Fruit fly (Drosophila melanogaster) whole organism, embryonic: ENCODE results near the gene mwh.
A peak's percentile ranks its signal among the peaks of the same experiment; 100 is the strongest.

ENCODE experiments used
- Abd-B ChIP-seq: fragments of 200-800 bp; sonication (Bioruptor generic); optimal IDR thresholded peaks from 2 replicates; lab custom pipeline; 2018; ENCODE audit warnings: missing biosample characterization, mild to moderate bottlenecking, missing genetic modification characterization, moderate library complexity
- Aef1 ChIP-seq: fragments of 200-800 bp; sonication (Bioruptor generic); IDR thresholded peaks from 3 replicates; pipeline ENCODE4 v1.3.6; 2022; ENCODE audit warnings: missing biosample characterization, missing genetic modification characterization
- BEAF-32 ChIP-seq: fragments of 200-800 bp; sonication (Bioruptor generic); optimal IDR thresholded peaks from 3 replicates; lab custom pipeline; 2017; ENCODE audit warnings: missing biosample characterization, missing genetic modification characterization, mild to moderate bottlenecking, moderate library complexity, missing genetic modification reagents
- CG10979 ChIP-seq: fragments of 200-800 bp; sonication (Bioruptor generic); optimal IDR thresholded peaks from 2 replicates; lab custom pipeline; 2018; ENCODE audit warnings: missing biosample characterization, mild to moderate bottlenecking, missing genetic modification characterization, moderate library complexity
- CG11504 ChIP-seq: fragments of 200-800 bp; sonication (Bioruptor generic); optimal IDR thresholded peaks from 3 replicates; lab custom pipeline; 2019; ENCODE audit warnings: missing biosample characterization, mild to moderate bottlenecking, missing genetic modification characterization, moderate library complexity
- CG11695 ChIP-seq: fragments of 200-800 bp; sonication (Bioruptor generic); IDR thresholded peaks from 3 replicates; pipeline ENCODE4 v1.3.6; 2022; ENCODE audit warnings: missing biosample characterization, missing genetic modification characterization
- CG12071 ChIP-seq: fragments of 200-800 bp; sonication (Bioruptor generic); optimal IDR thresholded peaks from 3 replicates; lab custom pipeline; 2018; ENCODE audit warnings: missing biosample characterization, mild to moderate bottlenecking, missing genetic modification characterization
- CG12299 ChIP-seq: fragments of 200-800 bp; sonication (Bioruptor generic); optimal IDR thresholded peaks from 2 replicates; lab custom pipeline; 2018; ENCODE audit warnings: missing biosample characterization, mild to moderate bottlenecking, missing genetic modification characterization
- CG13123 ChIP-seq: fragments of 200-800 bp; sonication (Bioruptor generic); optimal IDR thresholded peaks from 2 replicates; lab custom pipeline; 2016; ENCODE audit warnings: missing biosample characterization, missing genetic modification characterization
- CG13894 ChIP-seq: fragments of 200-800 bp; sonication (Bioruptor generic); optimal IDR thresholded peaks from 3 replicates; lab custom pipeline; 2018; ENCODE audit warnings: missing biosample characterization, mild to moderate bottlenecking, missing genetic modification characterization, moderate library complexity
- CG18476 ChIP-seq: fragments of 200-800 bp; sonication (Bioruptor generic); optimal IDR thresholded peaks from 2 replicates; lab custom pipeline; 2016; ENCODE audit warnings: missing biosample characterization, mild to moderate bottlenecking, missing genetic modification characterization
- CG18599 ChIP-seq: fragments of 200-800 bp; sonication (Bioruptor generic); optimal IDR thresholded peaks from 3 replicates; lab custom pipeline; 2017; ENCODE audit warnings: missing biosample characterization, missing genetic modification characterization, mild to moderate bottlenecking, moderate library complexity, missing genetic modification reagents
- CG31441 ChIP-seq: fragments of 200-800 bp; sonication (Bioruptor generic); IDR thresholded peaks from 2 replicates; pipeline ENCODE4 v1.3.6; 2022; ENCODE audit warnings: missing biosample characterization, missing genetic modification characterization
- CG32767 ChIP-seq: fragments of 200-800 bp; sonication (Bioruptor generic); IDR thresholded peaks from 2 replicates; pipeline ENCODE4 v1.3.6; 2022; ENCODE audit warnings: missing biosample characterization, missing genetic modification characterization
- CG6254 ChIP-seq: fragments of 200-800 bp; sonication (Bioruptor generic); optimal IDR thresholded peaks from 3 replicates; lab custom pipeline; 2017; ENCODE audit warnings: mild to moderate bottlenecking, missing biosample characterization, missing genetic modification reagents, missing genetic modification characterization
- CG7556 ChIP-seq: fragments of 200-800 bp; sonication (Bioruptor generic); optimal IDR thresholded peaks from 2 replicates; lab custom pipeline; 2017; ENCODE audit warnings: missing biosample characterization, mild to moderate bottlenecking, missing genetic modification characterization
- CG8359 ChIP-seq: fragments of 200-800 bp; sonication (Bioruptor generic); optimal IDR thresholded peaks from 2 replicates; lab custom pipeline; 2017; ENCODE audit warnings: missing biosample characterization, mild to moderate bottlenecking, missing genetic modification characterization, borderline replicate concordance
- CG9932 ChIP-seq: fragments of 200-800 bp; sonication (Bioruptor generic); IDR thresholded peaks from 2 replicates; pipeline ENCODE4 v1.3.6; 2022; ENCODE audit warnings: missing biosample characterization, missing genetic modification characterization
- Camta ChIP-seq: fragments of 200-800 bp; sonication (Bioruptor generic); optimal IDR thresholded peaks from 2 replicates; lab custom pipeline; 2016; ENCODE audit warnings: missing biosample characterization, missing genetic modification characterization
- D19A ChIP-seq: fragments of 200-800 bp; optimal IDR thresholded peaks from 3 replicates; lab custom pipeline; 2019; ENCODE audit warnings: missing biosample characterization, mild to moderate bottlenecking, missing genetic modification characterization, moderate library complexity
- Dip2 ChIP-seq: fragments of 200-800 bp; sonication (Bioruptor generic); IDR thresholded peaks from 2 replicates; pipeline ENCODE4 v1.3.6; 2022; ENCODE audit warnings: missing biosample characterization, missing genetic modification characterization
- Ets65A ChIP-seq: fragments of 200-800 bp; sonication (Bioruptor generic); peaks from one replicate; lab custom pipeline; 2016; ENCODE audit warnings: missing biosample characterization, missing genetic modification characterization
- Fer3 ChIP-seq: fragments of 200-800 bp; sonication (Bioruptor generic); optimal IDR thresholded peaks from 2 replicates; lab custom pipeline; 2018; ENCODE audit warnings: missing biosample characterization, mild to moderate bottlenecking, missing genetic modification characterization, moderate library complexity
- GATAe ChIP-seq: fragments of 200-800 bp; sonication (Bioruptor generic); conservative IDR thresholded peaks from 2 replicates; pipeline ENCODE4 v1.3.6; 2022; ENCODE audit warnings: missing biosample characterization, missing genetic modification characterization
- Med ChIP-seq: fragments of 200-800 bp; sonication (Bioruptor generic); peaks from one replicate; lab custom pipeline; 2016; ENCODE audit warnings: missing biosample characterization, missing genetic modification characterization, mild to moderate bottlenecking, inconsistent platforms, moderate library complexity
- NK7.1 ChIP-seq: fragments of 200-800 bp; sonication (Bioruptor generic); optimal IDR thresholded peaks from 3 replicates; lab custom pipeline; 2016; ENCODE audit warnings: missing biosample characterization, missing genetic modification characterization
- Tbp ChIP-seq: fragments of >200 bp; optimal IDR thresholded peaks from 2 replicates; lab custom pipeline; 2018; ENCODE audit warnings: missing biosample characterization, missing genetic modification characterization
- Trl ChIP-seq, 3 experiments: fragments of >200 bp in 2 of 3; fragments of 200-800 bp in 1 of 3; sonication (Bioruptor generic) in 1 of 3; optimal IDR thresholded peaks; 2 replicates in 1 of 3; 3 replicates in 2 of 3; lab custom pipeline; 2016 to 2017; ENCODE audit warnings: missing biosample characterization in 1 of 3, missing genetic modification characterization in 1 of 3
- Xrp1 ChIP-seq: fragments of 200-800 bp; sonication (Bioruptor generic); IDR thresholded peaks from 2 replicates; pipeline ENCODE4 v1.3.6; 2022; ENCODE audit warnings: missing biosample characterization, missing genetic modification characterization
- al ChIP-seq: fragments of 200-800 bp; sonication (Bioruptor generic); IDR thresholded peaks from 2 replicates; pipeline ENCODE4 v1.3.6; 2022; ENCODE audit warnings: missing biosample characterization, missing genetic modification characterization
- bab2 ChIP-seq: fragments of 200-800 bp; sonication (Bioruptor generic); optimal IDR thresholded peaks from 2 replicates; lab custom pipeline; 2016; ENCODE audit warnings: missing biosample characterization, missing genetic modification characterization
- bowl ChIP-seq: fragments of 200-800 bp; sonication (Bioruptor generic); IDR thresholded peaks from 2 replicates; pipeline ENCODE4 v1.3.6; 2022; ENCODE audit warnings: missing biosample characterization, missing genetic modification characterization
- btn ChIP-seq: fragments of 200-800 bp; sonication (Bioruptor generic); optimal IDR thresholded peaks from 2 replicates; lab custom pipeline; 2016; ENCODE audit warnings: missing biosample characterization, missing genetic modification characterization
- cg ChIP-seq: fragments of 200-800 bp; sonication (Bioruptor generic); optimal IDR thresholded peaks from 3 replicates; lab custom pipeline; 2019; ENCODE audit warnings: missing biosample characterization, mild to moderate bottlenecking, missing genetic modification characterization, moderate library complexity
- croc ChIP-seq: fragments of 200-800 bp; sonication (Bioruptor generic); conservative IDR thresholded peaks from 3 replicates; pipeline ENCODE4 v1.3.6; 2022; ENCODE audit warnings: missing biosample characterization, missing genetic modification characterization
- fd3F ChIP-seq: fragments of 200-800 bp; sonication (Bioruptor generic); optimal IDR thresholded peaks from 2 replicates; lab custom pipeline; 2018; ENCODE audit warnings: missing biosample characterization, mild to moderate bottlenecking, missing genetic modification characterization, moderate library complexity
- ind ChIP-seq: fragments of 200-800 bp; sonication (Bioruptor generic); optimal IDR thresholded peaks from 3 replicates; lab custom pipeline; 2016; ENCODE audit warnings: missing biosample characterization, missing genetic modification characterization
- jumu ChIP-seq: fragments of 200-800 bp; sonication (Bioruptor generic); optimal IDR thresholded peaks from 3 replicates; lab custom pipeline; 2016; ENCODE audit warnings: missing biosample characterization, missing genetic modification characterization
- lilli ChIP-seq: fragments of 200-800 bp; sonication (Bioruptor generic); optimal IDR thresholded peaks from 3 replicates; lab custom pipeline; 2016; ENCODE audit warnings: missing biosample characterization, missing genetic modification characterization
- nau ChIP-seq: fragments of 200-800 bp; sonication (Bioruptor generic); optimal IDR thresholded peaks from 3 replicates; lab custom pipeline; 2017; ENCODE audit warnings: missing biosample characterization, mild to moderate bottlenecking, missing genetic modification characterization, missing genetic modification reagents
- nmo ChIP-seq: fragments of 200-800 bp; sonication (Bioruptor generic); optimal IDR thresholded peaks from 2 replicates; lab custom pipeline; 2018; ENCODE audit warnings: missing biosample characterization, mild to moderate bottlenecking, missing genetic modification characterization, moderate library complexity
- nom ChIP-seq: fragments of 200-800 bp; sonication (Bioruptor generic); optimal IDR thresholded peaks from 2 replicates; lab custom pipeline; 2017; ENCODE audit warnings: missing biosample characterization, missing genetic modification characterization, mild to moderate bottlenecking, moderate library complexity, missing genetic modification reagents
- prd ChIP-seq, 3 experiments: fragments of >200 bp in 2 of 3; fragments of 200-800 bp in 1 of 3; sonication (Bioruptor generic) in 1 of 3; optimal IDR thresholded peaks in 2 of 3; IDR thresholded peaks in 1 of 3; 2 replicates in 2 of 3; 3 replicates in 1 of 3; pipeline versions ENCODE4 v1.3.6 to Lab custom; 2017 to 2022; ENCODE audit warnings: missing biosample characterization in 1 of 3, missing genetic modification characterization in 1 of 3
- psq ChIP-seq: fragments of 200-800 bp; sonication (Bioruptor generic); optimal IDR thresholded peaks from 2 replicates; lab custom pipeline; 2017; ENCODE audit warnings: missing biosample characterization, missing genetic modification characterization
- run ChIP-seq: fragments of 200-800 bp; sonication (Bioruptor generic); optimal IDR thresholded peaks from 3 replicates; lab custom pipeline; 2018; ENCODE audit warnings: missing biosample characterization, mild to moderate bottlenecking, missing genetic modification characterization
- sens ChIP-seq: fragments of 200-800 bp; sonication (Bioruptor generic); peaks from one replicate; lab custom pipeline; 2016; ENCODE audit warnings: missing biosample characterization, missing genetic modification characterization
- shn ChIP-seq: fragments of 200-800 bp; sonication (Bioruptor generic); optimal IDR thresholded peaks from 3 replicates; lab custom pipeline; 2016; ENCODE audit warnings: missing biosample characterization, missing genetic modification characterization
- sim ChIP-seq: fragments of 200-800 bp; sonication (Bioruptor generic); IDR thresholded peaks from 2 replicates; pipeline ENCODE4 v1.3.6; 2022; ENCODE audit warnings: missing biosample characterization, missing genetic modification characterization
- slp2 ChIP-seq: fragments of 200-800 bp; sonication (Bioruptor generic); optimal IDR thresholded peaks from 2 replicates; lab custom pipeline; 2016; ENCODE audit warnings: missing biosample characterization, missing genetic modification characterization
- zen ChIP-seq: fragments of 200-800 bp; sonication (Bioruptor generic); optimal IDR thresholded peaks from 3 replicates; lab custom pipeline; 2018; ENCODE audit warnings: missing biosample characterization, mild to moderate bottlenecking, missing genetic modification characterization, moderate library complexity

Gene mwh

dm6 chr3L:1216460-1216859, 15.9 kb downstream of the mwh start (continued):
- TF ChIP-seq al (GFP tag; lab: Robert Waterston, UW) = no peak
- TF ChIP-seq bowl = no peak
- TF ChIP-seq CG12071 (GFP tag; lab: Kevin White, UChicago) = peak; percentile 4
- TF ChIP-seq psq (GFP tag; lab: Kevin White, UChicago) = no peak
- peak; percentile 70 for TF ChIP-seq Xrp1 (GFP tag; lab: Robert Waterston, UW)
- peak; percentile 74 for TF ChIP-seq CG10979 (tag; lab: Kevin White, UChicago)
- TF ChIP-seq CG11504 (tag; lab: Kevin White, UChicago) = peak; percentile 70
- TF ChIP-seq Tbp (GFP tag; lab: Kevin White, UChicago) = no peak
- no peak for TF ChIP-seq prd (optimal IDR thresholded peaks at IDR 0.05; lab: Kevin White, UChicago)
- peak; percentile 73; the same call in 2 of the 3 replicates for TF ChIP-seq prd (GFP tag; IDR thresholded peaks at IDR 0.05; lab: Robert Waterston, UW)
- peak; percentile 47 for TF ChIP-seq btn (GFP tag; lab: Kevin White, UChicago)
- TF ChIP-seq Ets65A (GFP tag; lab: Kevin White, UChicago) = peak; percentile 75
- TF ChIP-seq cg (GFP tag; lab: Kevin White, UChicago) = no peak
- TF ChIP-seq CG11695 = peak; percentile 45; the same call in 1 of the 3 replicates
- TF ChIP-seq slp2 (GFP tag; lab: Kevin White, UChicago) = peak; percentile 10
- no peak for TF ChIP-seq lilli (GFP tag; lab: Kevin White, UChicago)
- TF ChIP-seq Dip2 (GFP tag; lab: Robert Waterston, UW) = no peak
- TF ChIP-seq NK7.1 (GFP tag; lab: Kevin White, UChicago) = no peak
- TF ChIP-seq GATAe (GFP tag; lab: Robert Waterston, UW) = no peak
- TF ChIP-seq CG8359 (GFP tag; lab: Kevin White, UChicago) = peak; percentile 21
- no peak for TF ChIP-seq CG12299 (tag; lab: Kevin White, UChicago)
- TF ChIP-seq nom = no peak
- peak; percentile 1 for TF ChIP-seq bab2
- peak; percentile 65 for TF ChIP-seq zen
- TF ChIP-seq sim (GFP tag; lab: Robert Waterston, UW) = no peak
- TF ChIP-seq CG32767 = peak; percentile 37; the same call in 1 of the 2 replicates
- peak; percentile 55 for TF ChIP-seq nmo (GFP tag; lab: Kevin White, UChicago)
- no peak for TF ChIP-seq CG9932 (GFP tag; lab: Robert Waterston, UW)
- TF ChIP-seq CG31441 = peak; percentile 48
- no peak for TF ChIP-seq shn (GFP tag; lab: Kevin White, UChicago)
- peak; percentile 14 for TF ChIP-seq nau (GFP tag; lab: Kevin White, UChicago)
- no peak for TF ChIP-seq fd3F (GFP tag; lab: Kevin White, UChicago)
- TF ChIP-seq D19A (tag; lab: Kevin White, UChicago) = peak; percentile 50
- peak; percentile 49 for TF ChIP-seq ind (GFP tag; lab: Kevin White, UChicago)
- peak; percentile 14 for TF ChIP-seq Abd-B (GFP tag; lab: Kevin White, UChicago)
- peak; percentile 18 for TF ChIP-seq CG18476 (GFP tag; lab: Kevin White, UChicago)
- TF ChIP-seq Fer3 (tag; lab: Kevin White, UChicago) = peak; percentile 42
- peak; percentile 73 for TF ChIP-seq Med (GFP tag; lab: Kevin White, UChicago)
- TF ChIP-seq Trl (optimal IDR thresholded peaks at IDR 0.05; lab: Kevin White, UChicago) = no peak
- peak; percentile 2 for TF ChIP-seq Trl (GFP tag; optimal IDR thresholded peaks at IDR 0.05; lab: Kevin White, UChicago)
- peak; percentile 29 for TF ChIP-seq CG18599 (GFP tag; lab: Kevin White, UChicago)
- TF ChIP-seq CG13123 (GFP tag; lab: Kevin White, UChicago) = no peak
- TF ChIP-seq CG13894 = no peak
- TF ChIP-seq run = no peak
- peak; percentile 19 for TF ChIP-seq CG7556
- TF ChIP-seq CG6254 (GFP tag; lab: Kevin White, UChicago) = peak; percentile 50
- TF ChIP-seq croc (GFP tag; lab: Robert Waterston, UW) = 0 out of 3 replicates have a peak, but pooled peaks have one; percentile 20
- TF ChIP-seq Aef1 (GFP tag; lab: Robert Waterston, UW) = 0 out of 3 replicates have a peak, but pooled peaks have one; percentile 25
- no peak for TF ChIP-seq BEAF-32 (GFP tag; lab: Kevin White, UChicago)
- peak; percentile 32 for TF ChIP-seq jumu (GFP tag; lab: Kevin White, UChicago)
- peak; percentile 94 for TF ChIP-seq sens (GFP tag; lab: Kevin White, UChicago)
- peak; percentile 12 for TF ChIP-seq Camta (GFP tag; lab: Kevin White, UChicago)
